Worm (Caenorhabditis elegans) whole organism, L2 larva: ENCODE results near the gene rgs-9.

ENCODE experiments used
- ama-1 ChIP-seq: fragments of 150-350 bp; optimal IDR thresholded peaks from 2 replicates; lab custom pipeline; 2018; ENCODE audit warnings: inconsistent platforms
- blmp-1 ChIP-seq: sonication (generic microtip); optimal IDR thresholded peaks from 2 replicates; lab custom pipeline; 2017; ENCODE audit warnings: missing genetic modification characterization, mild to moderate bottlenecking, missing compliant biosample characterization, antibody characterized with exemption, moderate library complexity; ENCODE audit not compliant: insufficient read depth
- fos-1 ChIP-seq: fragments of 150-350 bp; optimal IDR thresholded peaks from 2 replicates; lab custom pipeline; 2014; ENCODE audit warnings: missing biosample characterization, missing genetic modification characterization
- lin-13 ChIP-seq: fragments of 150-350 bp; optimal IDR thresholded peaks from 2 replicates; lab custom pipeline; 2014; ENCODE audit warnings: missing biosample characterization, missing genetic modification reagents, missing genetic modification characterization
- lsy-2 ChIP-seq, 2 experiments: fragments of 150-350 bp in 1 of 2; sonication (generic microtip) in 1 of 2; optimal IDR thresholded peaks; 2 replicates each; lab custom pipeline; 2014 to 2017; ENCODE audit warnings: missing biosample characterization in 2 of 2, missing genetic modification characterization in 2 of 2
- mbf-1 ChIP-seq: sonication (generic microtip); optimal IDR thresholded peaks from 2 replicates; lab custom pipeline; 2017; ENCODE audit warnings: missing biosample characterization, missing genetic modification characterization
- nhr-11 ChIP-seq: fragments of 150-350 bp; optimal IDR thresholded peaks from 2 replicates; lab custom pipeline; 2014; ENCODE audit warnings: missing biosample characterization, missing genetic modification characterization
- nhr-21 ChIP-seq: fragments of 150-350 bp; optimal IDR thresholded peaks from 2 replicates; lab custom pipeline; 2014; ENCODE audit warnings: missing biosample characterization, missing genetic modification characterization
- nhr-23 ChIP-seq: fragments of 150-350 bp; optimal IDR thresholded peaks from 2 replicates; lab custom pipeline; 2014; ENCODE audit warnings: missing biosample characterization, missing genetic modification reagents, missing genetic modification characterization
- snpc-4 ChIP-seq: fragments of 150-350 bp; optimal IDR thresholded peaks from 2 replicates; lab custom pipeline; 2014; ENCODE audit warnings: missing biosample characterization, missing genetic modification characterization
- unc-55 ChIP-seq: fragments of 150-350 bp; sonication (generic microtip); optimal IDR thresholded peaks from 3 replicates; lab custom pipeline; 2014; ENCODE audit warnings: missing biosample characterization, missing genetic modification reagents, missing genetic modification characterization
- ztf-11 ChIP-seq: sonication (generic microtip); optimal IDR thresholded peaks from 2 replicates; lab custom pipeline; 2017; ENCODE audit warnings: missing biosample characterization, missing genetic modification characterization

ce11 chrX:1913257-1913656 is 1.8 kb upstream of the rgs-9 start, which contains the start of gene ZC53.1:
- TF ChIP-seq blmp-1 (tag; lab: Kevin White, UChicago) (no peak), nhr-21 (tag; lab: Kevin White, UChicago) (no peak), nhr-23 (tag; lab: Kevin White, UChicago) (no peak), unc-55 (GFP tag; lab: Kevin White, UChicago) (no peak), lin-13 (GFP tag; lab: Kevin White, UChicago) (no peak), ama-1 (lab: Kevin White, UChicago) (no peak), ztf-11 (tag; lab: Kevin White, UChicago) (no peak), fos-1 (no peak), nhr-11 (tag; lab: Kevin White, UChicago) (no peak), lsy-2 (tag; optimal IDR thresholded peaks at IDR 0.05; lab: Kevin White, UChicago) (no peak), mbf-1 (tag; lab: Kevin White, UChicago) (no peak), snpc-4 (no peak)
